Fruit fly (Drosophila melanogaster) whole organism, prepupa: Measurements from ENCODE around the gene Rala.

Experiments
- Blimp-1 ChIP-seq: fragments of 200-800 bp; sonication (Bioruptor generic); optimal IDR thresholded peaks from 3 replicates; lab custom pipeline; 2017; ENCODE audit warnings: missing biosample characterization, missing genetic modification characterization, mild to moderate bottlenecking, moderate library complexity, missing genetic modification reagents
- CG10631 ChIP-seq: fragments of 200-800 bp; sonication (Bioruptor generic); optimal IDR thresholded peaks from 2 replicates; lab custom pipeline; 2016; ENCODE audit warnings: missing biosample characterization, missing genetic modification characterization
- CG10669 ChIP-seq: fragments of 200-800 bp; sonication (Bioruptor generic); optimal IDR thresholded peaks from 3 replicates; lab custom pipeline; 2018; ENCODE audit warnings: missing biosample characterization, mild to moderate bottlenecking, missing genetic modification characterization, moderate library complexity
- CG11294 ChIP-seq: fragments of 200-800 bp; sonication (Bioruptor generic); IDR thresholded peaks from 2 replicates; pipeline ENCODE4 v1.3.6; 2022; ENCODE audit warnings: missing biosample characterization, missing genetic modification characterization
- CG11762 ChIP-seq: fragments of 200-800 bp; sonication (Bioruptor generic); optimal IDR thresholded peaks from 3 replicates; lab custom pipeline; 2016; ENCODE audit warnings: missing biosample characterization, missing genetic modification characterization; ENCODE audit not compliant: insufficient read depth
- CG15336 ChIP-seq: fragments of 200-800 bp; sonication (Bioruptor generic); IDR thresholded peaks from 2 replicates; pipeline ENCODE4 v1.3.6; 2022; ENCODE audit warnings: missing biosample characterization, missing genetic modification characterization
- CG16779 ChIP-seq: fragments of 200-800 bp; sonication (Bioruptor generic); optimal IDR thresholded peaks from 3 replicates; lab custom pipeline; 2017; ENCODE audit warnings: missing biosample characterization, mild to moderate bottlenecking, missing genetic modification characterization
- CG3032 ChIP-seq: fragments of 200-800 bp; optimal IDR thresholded peaks from 2 replicates; lab custom pipeline; 2019; ENCODE audit warnings: missing biosample characterization, mild to moderate bottlenecking, missing genetic modification characterization, moderate library complexity
- CG31627 ChIP-seq: fragments of 200-800 bp; sonication (Bioruptor generic); optimal IDR thresholded peaks from 3 replicates; lab custom pipeline; 2016; ENCODE audit warnings: missing biosample characterization, missing genetic modification characterization
- CG32006 ChIP-seq: fragments of 200-800 bp; sonication (Bioruptor generic); optimal IDR thresholded peaks from 3 replicates; lab custom pipeline; 2017; ENCODE audit warnings: missing biosample characterization, mild to moderate bottlenecking, missing genetic modification characterization
- CG34406 ChIP-seq: fragments of 200-800 bp; sonication (Bioruptor generic); optimal IDR thresholded peaks from 3 replicates; lab custom pipeline; 2016; ENCODE audit warnings: missing biosample characterization, missing genetic modification characterization
- CG4318 ChIP-seq: fragments of 200-800 bp; sonication (Bioruptor generic); optimal IDR thresholded peaks from 3 replicates; lab custom pipeline; 2017; ENCODE audit warnings: missing biosample characterization, mild to moderate bottlenecking, missing genetic modification characterization
- CG6163 ChIP-seq: fragments of 200-800 bp; sonication (Bioruptor generic); IDR thresholded peaks from 3 replicates; pipeline ENCODE4 v1.3.6; 2022; ENCODE audit warnings: missing biosample characterization, missing genetic modification characterization
- CG6276 ChIP-seq: fragments of 200-800 bp; sonication (Bioruptor generic); optimal IDR thresholded peaks from 2 replicates; lab custom pipeline; 2017; ENCODE audit warnings: missing biosample characterization, mild to moderate bottlenecking, missing genetic modification characterization
- CG6792 ChIP-seq: fragments of 200-800 bp; sonication (Bioruptor generic); optimal IDR thresholded peaks from 3 replicates; lab custom pipeline; 2016; ENCODE audit warnings: missing biosample characterization, missing genetic modification characterization
- CG6808 ChIP-seq: fragments of 200-800 bp; sonication (Bioruptor generic); optimal IDR thresholded peaks from 3 replicates; lab custom pipeline; 2017; ENCODE audit warnings: missing biosample characterization, missing genetic modification characterization, mild to moderate bottlenecking, moderate library complexity, missing genetic modification reagents
- CG6854 ChIP-seq: fragments of 200-800 bp; sonication (Bioruptor generic); optimal IDR thresholded peaks from 2 replicates; lab custom pipeline; 2017; ENCODE audit warnings: missing biosample characterization, mild to moderate bottlenecking, missing genetic modification characterization
- CG8119 ChIP-seq: fragments of 200-800 bp; sonication (Bioruptor generic); IDR thresholded peaks from 3 replicates; pipeline ENCODE4 v1.3.6; 2022; ENCODE audit warnings: missing biosample characterization, missing genetic modification characterization
- CG8319 ChIP-seq: fragments of 200-800 bp; sonication (Bioruptor generic); optimal IDR thresholded peaks from 3 replicates; lab custom pipeline; 2016; ENCODE audit warnings: missing biosample characterization, missing genetic modification characterization
- CG8632 ChIP-seq: fragments of 200-800 bp; sonication (Bioruptor generic); optimal IDR thresholded peaks from 3 replicates; lab custom pipeline; 2016; ENCODE audit warnings: missing biosample characterization, missing genetic modification characterization
- CG9139 ChIP-seq: fragments of 200-800 bp; sonication (Bioruptor generic); optimal IDR thresholded peaks from 3 replicates; lab custom pipeline; 2017; ENCODE audit warnings: missing biosample characterization, mild to moderate bottlenecking, missing genetic modification characterization
- Eip78C ChIP-seq: fragments of 200-800 bp; sonication (Bioruptor generic); peaks from one replicate; lab custom pipeline; 2016; ENCODE audit warnings: missing biosample characterization, missing genetic modification characterization
- Eip93F ChIP-seq: fragments of 200-800 bp; sonication (Bioruptor generic); optimal IDR thresholded peaks from 2 replicates; lab custom pipeline; 2016; ENCODE audit warnings: missing biosample characterization, mild to moderate bottlenecking, missing genetic modification characterization
- Ets21C ChIP-seq: fragments of 200-800 bp; sonication (Bioruptor generic); optimal IDR thresholded peaks from 3 replicates; lab custom pipeline; 2016; ENCODE audit warnings: missing biosample characterization, missing genetic modification characterization
- Ets96B ChIP-seq: fragments of 200-800 bp; optimal IDR thresholded peaks from 2 replicates; lab custom pipeline; 2019; ENCODE audit warnings: missing biosample characterization, mild to moderate bottlenecking, missing genetic modification characterization, moderate library complexity
- Hr38 ChIP-seq: sonication (Bioruptor generic); optimal IDR thresholded peaks from 2 replicates; lab custom pipeline; 2016; ENCODE audit warnings: missing biosample characterization, missing genetic modification characterization
- Hr39 ChIP-seq: fragments of 200-800 bp; sonication (Bioruptor generic); optimal IDR thresholded peaks from 2 replicates; lab custom pipeline; 2016; ENCODE audit warnings: missing biosample characterization, missing genetic modification characterization
- Hr4 ChIP-seq: fragments of 200-800 bp; sonication (Bioruptor generic); optimal IDR thresholded peaks from 3 replicates; lab custom pipeline; 2016; ENCODE audit warnings: missing biosample characterization, missing genetic modification characterization
- Met ChIP-seq: fragments of 200-800 bp; sonication (Bioruptor generic); optimal IDR thresholded peaks from 3 replicates; lab custom pipeline; 2016; ENCODE audit warnings: missing biosample characterization, missing genetic modification characterization
- Smox ChIP-seq: fragments of 200-800 bp; sonication (Bioruptor generic); optimal IDR thresholded peaks from 3 replicates; lab custom pipeline; 2016; ENCODE audit warnings: missing biosample characterization, missing genetic modification characterization
- Sox102F ChIP-seq: fragments of 200-800 bp; sonication (Bioruptor generic); optimal IDR thresholded peaks from 2 replicates; lab custom pipeline; 2016; ENCODE audit warnings: missing biosample characterization, mild to moderate bottlenecking, missing genetic modification characterization
- Sox14 ChIP-seq: fragments of 200-800 bp; sonication (Bioruptor generic); optimal IDR thresholded peaks from 3 replicates; lab custom pipeline; 2016; ENCODE audit warnings: missing biosample characterization, missing genetic modification characterization
- Sox15 ChIP-seq: fragments of 200-800 bp; sonication (Bioruptor generic); optimal IDR thresholded peaks from 3 replicates; lab custom pipeline; 2016; ENCODE audit warnings: missing biosample characterization, missing genetic modification characterization
- achi ChIP-seq: fragments of 200-800 bp; sonication (Bioruptor generic); optimal IDR thresholded peaks from 3 replicates; lab custom pipeline; 2016; ENCODE audit warnings: missing biosample characterization, missing genetic modification characterization
- dsx ChIP-seq: fragments of 200-800 bp; optimal IDR thresholded peaks from 3 replicates; lab custom pipeline; 2019; ENCODE audit warnings: missing biosample characterization, mild to moderate bottlenecking, missing genetic modification characterization, moderate library complexity; ENCODE audit not compliant: poor library complexity, severe bottlenecking
- eg ChIP-seq: fragments of 200-800 bp; sonication (Bioruptor generic); IDR thresholded peaks from 3 replicates; pipeline ENCODE4 v1.3.6; 2022; ENCODE audit warnings: missing biosample characterization, missing genetic modification characterization
- esn ChIP-seq: fragments of 200-800 bp; sonication (Bioruptor generic); optimal IDR thresholded peaks from 2 replicates; lab custom pipeline; 2016; ENCODE audit warnings: missing biosample characterization, mild to moderate bottlenecking, missing genetic modification characterization, moderate library complexity
- fd59A ChIP-seq: fragments of 200-800 bp; sonication (Bioruptor generic); optimal IDR thresholded peaks from 2 replicates; lab custom pipeline; 2017; ENCODE audit warnings: missing biosample characterization, mild to moderate bottlenecking, missing genetic modification characterization, missing genetic modification reagents
- fd85E ChIP-seq: fragments of 200-800 bp; sonication (Bioruptor generic); optimal IDR thresholded peaks from 3 replicates; lab custom pipeline; 2016; ENCODE audit warnings: missing biosample characterization, missing genetic modification characterization
- fkh ChIP-seq: fragments of 200-800 bp; sonication (Bioruptor generic); optimal IDR thresholded peaks from 3 replicates; lab custom pipeline; 2017; ENCODE audit warnings: missing biosample characterization, mild to moderate bottlenecking, missing genetic modification characterization, moderate library complexity
- lz ChIP-seq: fragments of 200-800 bp; sonication (Bioruptor generic); optimal IDR thresholded peaks from 3 replicates; lab custom pipeline; 2016; ENCODE audit warnings: missing biosample characterization, missing genetic modification characterization
- net ChIP-seq: fragments of 200-800 bp; sonication (Bioruptor generic); optimal IDR thresholded peaks from 3 replicates; lab custom pipeline; 2016; ENCODE audit warnings: missing biosample characterization, missing genetic modification characterization
- salr ChIP-seq, 2 experiments: fragments of 200-800 bp; sonication (Bioruptor generic); optimal IDR thresholded peaks; 3 replicates each; lab custom pipeline; 2016 to 2018; ENCODE audit warnings: missing biosample characterization in 2 of 2, missing genetic modification characterization in 2 of 2, mild to moderate bottlenecking in 1 of 2
- spab ChIP-seq: fragments of 200-800 bp; sonication (Bioruptor generic); optimal IDR thresholded peaks from 2 replicates; lab custom pipeline; 2017; ENCODE audit warnings: missing biosample characterization, mild to moderate bottlenecking, missing genetic modification characterization, missing genetic modification reagents
- ss ChIP-seq, 2 experiments: fragments of 200-800 bp; sonication (Bioruptor generic); optimal IDR thresholded peaks; 2 replicates in 1 of 2; 3 replicates in 1 of 2; lab custom pipeline; 2017 to 2018; ENCODE audit warnings: mild to moderate bottlenecking in 2 of 2, missing biosample characterization in 2 of 2, missing genetic modification characterization in 2 of 2, moderate library complexity in 1 of 2
- svp ChIP-seq: fragments of 200-800 bp; sonication (Bioruptor generic); peaks from one replicate; lab custom pipeline; 2016; ENCODE audit warnings: missing biosample characterization, missing genetic modification characterization
- topi ChIP-seq: fragments of 200-800 bp; sonication (Bioruptor generic); optimal IDR thresholded peaks from 3 replicates; lab custom pipeline; 2016; ENCODE audit warnings: missing biosample characterization, missing genetic modification characterization
- vri ChIP-seq: fragments of 200-800 bp; sonication (Bioruptor generic); optimal IDR thresholded peaks from 3 replicates; lab custom pipeline; 2016; ENCODE audit warnings: missing biosample characterization, mild to moderate bottlenecking, missing genetic modification characterization

Gene Rala

dm6 chrX:3722975-3723374 is 3.5 kb upstream of the Rala start:
- TF ChIP-seq Sox14 (GFP tag; lab: Kevin White, UChicago): no peak
- TF ChIP-seq esn (GFP tag; lab: Kevin White, UChicago): no peak
- peak; percentile 66 for TF ChIP-seq CG6854
- TF ChIP-seq Sox102F: peak; percentile 25
- TF ChIP-seq Ets21C (GFP tag; lab: Kevin White, UChicago): no peak
- TF ChIP-seq CG31627 (GFP tag; lab: Kevin White, UChicago): no peak
- no peak for TF ChIP-seq CG8119 (GFP tag; lab: Robert Waterston, UW)
- TF ChIP-seq Hr38 (GFP tag; lab: Kevin White, UChicago): no peak
- TF ChIP-seq Sox15 (GFP tag; lab: Kevin White, UChicago): no peak
- TF ChIP-seq Hr4: no peak
- peak; percentile 91 for TF ChIP-seq Blimp-1 (GFP tag; lab: Kevin White, UChicago)
- peak; percentile 20 for TF ChIP-seq Met (GFP tag; lab: Kevin White, UChicago)
- no peak for TF ChIP-seq CG34406 (GFP tag; lab: Kevin White, UChicago)
- no peak for TF ChIP-seq CG10669 (GFP tag; lab: Kevin White, UChicago)
- no peak for TF ChIP-seq CG15336 (GFP tag; lab: Robert Waterston, UW)
- TF ChIP-seq CG6163 (GFP tag; lab: Robert Waterston, UW): peak; percentile 58
- no peak for TF ChIP-seq net (GFP tag; lab: Kevin White, UChicago)
- no peak for TF ChIP-seq CG6792 (GFP tag; lab: Kevin White, UChicago)
- TF ChIP-seq dsx (GFP tag; lab: Kevin White, UChicago): no peak
- TF ChIP-seq CG6808 (GFP tag; lab: Kevin White, UChicago): peak; percentile 27
- no peak for TF ChIP-seq fd85E (GFP tag; lab: Kevin White, UChicago)
- peak; percentile 61 for TF ChIP-seq svp (GFP tag; lab: Kevin White, UChicago)
- no peak for TF ChIP-seq CG8632 (GFP tag; lab: Kevin White, UChicago)
- no peak for TF ChIP-seq lz
- TF ChIP-seq Smox: no peak
- TF ChIP-seq spab: no peak
- no peak for TF ChIP-seq vri (GFP tag; lab: Kevin White, UChicago)
- TF ChIP-seq CG6276: no peak
- TF ChIP-seq CG3032 (tag; lab: Kevin White, UChicago): no peak
- peak; percentile 59 for TF ChIP-seq Eip78C (GFP tag; lab: Kevin White, UChicago)
- no peak for TF ChIP-seq CG11762 (GFP tag; lab: Kevin White, UChicago)
- peak; percentile 42 for TF ChIP-seq achi (GFP tag; lab: Kevin White, UChicago)
- no peak for TF ChIP-seq salr (GFP tag; optimal IDR thresholded peaks at IDR 0.05; lab: Kevin White, UChicago)
- TF ChIP-seq CG11294 (GFP tag; lab: Robert Waterston, UW): no peak
- no peak for TF ChIP-seq Hr39 (GFP tag; lab: Kevin White, UChicago)
- no peak for TF ChIP-seq CG10631 (GFP tag; lab: Kevin White, UChicago)
- peak in 1 of 2 experiments; percentile 42 for TF ChIP-seq ss (GFP tag; optimal IDR thresholded peaks at IDR 0.05; lab: Kevin White, UChicago)
- TF ChIP-seq CG4318 (GFP tag; lab: Kevin White, UChicago): no peak

- TF ChIP-seq topi (GFP tag; lab: Kevin White, UChicago) (peak; percentile 39), salr (GFP tag; optimal IDR thresholded peaks at IDR 0.05; lab: Kevin White, UChicago) (peak; percentile 4 to 53), fd59A (peak; percentile 55), fd85E (GFP tag; lab: Kevin White, UChicago) (no peak), CG32006 (peak; percentile 82), CG8319 (GFP tag; lab: Kevin White, UChicago) (peak; percentile 37), CG11762 (GFP tag; lab: Kevin White, UChicago) (peak; percentile 40), CG6854 (no peak), eg (GFP tag; lab: Robert Waterston, UW) (peak; percentile 78), Ets96B (tag; lab: Kevin White, UChicago) (peak; percentile 41), Hr39 (GFP tag; lab: Kevin White, UChicago) (peak; percentile 41), Blimp-1 (GFP tag; lab: Kevin White, UChicago) (no peak), lz (peak; percentile 28), CG8632 (GFP tag; lab: Kevin White, UChicago) (peak; percentile 34), fkh (GFP tag; lab: Kevin White, UChicago) (no peak), CG16779 (tag; lab: Kevin White, UChicago) (peak; percentile 4), CG6792 (GFP tag; lab: Kevin White, UChicago) (peak; percentile 60), dsx (GFP tag; lab: Kevin White, UChicago) (peak; percentile 20), CG10669 (GFP tag; lab: Kevin White, UChicago) (peak; percentile 59), Hr38 (GFP tag; lab: Kevin White, UChicago) (no peak), esn (GFP tag; lab: Kevin White, UChicago) (peak; percentile 28), achi (GFP tag; lab: Kevin White, UChicago) (peak; percentile 56), Sox14 (GFP tag; lab: Kevin White, UChicago) (peak; percentile 63), CG10631 (GFP tag; lab: Kevin White, UChicago) (peak; percentile 62), Eip93F (no peak), Sox15 (GFP tag; lab: Kevin White, UChicago) (peak; percentile 17), CG9139 (GFP tag; lab: Kevin White, UChicago) (peak; percentile 47)
Measured at dm6 chrX:3722209-3722608, 2.8 kb upstream of the Rala start.
